Fruit fly (Drosophila melanogaster) whole organism, embryonic: ENCODE results near the gene CG33235.

Source experiments
- Bgb ChIP-seq: fragments of 200-800 bp; sonication (Bioruptor generic); IDR thresholded peaks from 2 replicates; pipeline ENCODE4 v1.3.6; 2022; ENCODE audit warnings: missing biosample characterization, missing genetic modification characterization; ENCODE audit not compliant: partially characterized antibody
- C15 ChIP-seq: fragments of 200-800 bp; sonication (Bioruptor generic); IDR thresholded peaks from 3 replicates; pipeline ENCODE4 v1.3.6; 2022; ENCODE audit warnings: missing biosample characterization, missing genetic modification characterization
- CG10366 ChIP-seq: fragments of 200-800 bp; sonication (Bioruptor generic); IDR thresholded peaks from 2 replicates; pipeline ENCODE4 v1.3.6; 2022; ENCODE audit warnings: missing biosample characterization, missing genetic modification characterization
- CG12104 ChIP-seq: fragments of 200-800 bp; sonication (Bioruptor generic); optimal IDR thresholded peaks from 3 replicates; lab custom pipeline; 2016; ENCODE audit warnings: missing biosample characterization, missing genetic modification characterization
- CG13894 ChIP-seq: fragments of 200-800 bp; sonication (Bioruptor generic); optimal IDR thresholded peaks from 3 replicates; lab custom pipeline; 2018; ENCODE audit warnings: missing biosample characterization, mild to moderate bottlenecking, missing genetic modification characterization, moderate library complexity
- CG14965 ChIP-seq: fragments of 200-800 bp; sonication (Bioruptor generic); optimal IDR thresholded peaks from 2 replicates; lab custom pipeline; 2016; ENCODE audit warnings: missing biosample characterization, missing genetic modification characterization, borderline replicate concordance
- CG15269 ChIP-seq: fragments of 200-800 bp; sonication (Bioruptor generic); optimal IDR thresholded peaks from 2 replicates; lab custom pipeline; 2018; ENCODE audit warnings: missing biosample characterization, mild to moderate bottlenecking, missing genetic modification characterization, moderate library complexity
- CG17802 ChIP-seq: fragments of 200-800 bp; sonication (Bioruptor generic); optimal IDR thresholded peaks from 2 replicates; lab custom pipeline; 2018; ENCODE audit warnings: missing biosample characterization, mild to moderate bottlenecking, missing genetic modification characterization, moderate library complexity
- CG1832 ChIP-seq: fragments of 200-800 bp; sonication (Bioruptor generic); optimal IDR thresholded peaks from 2 replicates; lab custom pipeline; 2017; ENCODE audit warnings: missing biosample characterization, mild to moderate bottlenecking, missing genetic modification characterization, inconsistent platforms
- CG2875 ChIP-seq: fragments of 200-800 bp; sonication (Bioruptor generic); optimal IDR thresholded peaks from 2 replicates; lab custom pipeline; 2017; ENCODE audit warnings: missing biosample characterization, mild to moderate bottlenecking, missing genetic modification characterization, missing genetic modification reagents
- CG30403 ChIP-seq: fragments of 200-800 bp; sonication (Bioruptor generic); optimal IDR thresholded peaks from 3 replicates; lab custom pipeline; 2016; ENCODE audit warnings: missing biosample characterization, missing genetic modification characterization
- CG31224 ChIP-seq: fragments of 200-800 bp; sonication (Bioruptor generic); IDR thresholded peaks from 2 replicates; pipeline ENCODE4 v1.3.6; 2022; ENCODE audit warnings: missing biosample characterization, missing genetic modification characterization
- CG3163 ChIP-seq: fragments of 200-800 bp; sonication (Bioruptor generic); optimal IDR thresholded peaks from 3 replicates; lab custom pipeline; 2016; ENCODE audit warnings: missing biosample characterization, missing genetic modification characterization
- CG33557 ChIP-seq: fragments of 200-800 bp; sonication (Bioruptor generic); optimal IDR thresholded peaks from 2 replicates; lab custom pipeline; 2019; ENCODE audit warnings: missing biosample characterization, mild to moderate bottlenecking, missing genetic modification characterization, moderate library complexity
- CG4328 ChIP-seq: fragments of 200-800 bp; sonication (Bioruptor generic); optimal IDR thresholded peaks from 3 replicates; lab custom pipeline; 2017; ENCODE audit warnings: missing biosample characterization, missing genetic modification reagents, missing genetic modification characterization
- CG4424 ChIP-seq: fragments of 200-800 bp; sonication (Bioruptor generic); optimal IDR thresholded peaks from 3 replicates; lab custom pipeline; 2016; ENCODE audit warnings: missing biosample characterization, missing genetic modification characterization
- CG4854 ChIP-seq: fragments of 200-800 bp; sonication (Bioruptor generic); optimal IDR thresholded peaks from 2 replicates; lab custom pipeline; 2016; ENCODE audit warnings: missing biosample characterization, missing genetic modification characterization, inconsistent platforms
- CG5953 ChIP-seq: fragments of 200-800 bp; sonication (Bioruptor generic); IDR thresholded peaks from 2 replicates; pipeline ENCODE4 v1.3.6; 2022; ENCODE audit warnings: missing biosample characterization, missing genetic modification characterization
- CG6854 ChIP-seq: fragments of 200-800 bp; sonication (Bioruptor generic); optimal IDR thresholded peaks from 3 replicates; lab custom pipeline; 2017; ENCODE audit warnings: missing biosample characterization, mild to moderate bottlenecking, missing genetic modification characterization
- CG9797 ChIP-seq: fragments of 200-800 bp; sonication (Bioruptor generic); optimal IDR thresholded peaks from 3 replicates; lab custom pipeline; 2018; ENCODE audit warnings: missing biosample characterization, mild to moderate bottlenecking, missing genetic modification characterization
- CG9932 ChIP-seq: fragments of 200-800 bp; sonication (Bioruptor generic); IDR thresholded peaks from 2 replicates; pipeline ENCODE4 v1.3.6; 2022; ENCODE audit warnings: missing biosample characterization, missing genetic modification characterization
- Dip2 ChIP-seq: fragments of 200-800 bp; sonication (Bioruptor generic); IDR thresholded peaks from 2 replicates; pipeline ENCODE4 v1.3.6; 2022; ENCODE audit warnings: missing biosample characterization, missing genetic modification characterization
- Dip3 ChIP-seq: fragments of 200-800 bp; sonication (Bioruptor generic); optimal IDR thresholded peaks from 3 replicates; lab custom pipeline; 2016; ENCODE audit warnings: missing biosample characterization, missing genetic modification characterization
- Doc2 ChIP-seq: fragments of 200-800 bp; sonication (Bioruptor generic); IDR thresholded peaks from 2 replicates; pipeline ENCODE4 v1.3.6; 2022; ENCODE audit warnings: missing biosample characterization, missing genetic modification characterization
- H15 ChIP-seq: fragments of 200-800 bp; sonication (Bioruptor generic); IDR thresholded peaks from 3 replicates; pipeline ENCODE4 v1.3.6; 2022; ENCODE audit warnings: missing biosample characterization, missing genetic modification characterization
- HLHmδ ChIP-seq: fragments of 200-800 bp; sonication (Bioruptor generic); optimal IDR thresholded peaks from 2 replicates; lab custom pipeline; 2018; ENCODE audit warnings: missing biosample characterization, mild to moderate bottlenecking, missing genetic modification characterization, moderate library complexity
- Hr3 ChIP-seq: fragments of 200-800 bp; sonication (Bioruptor generic); optimal IDR thresholded peaks from 3 replicates; lab custom pipeline; 2016; ENCODE audit warnings: missing biosample characterization, missing genetic modification characterization
- Hr39 ChIP-seq: fragments of >200 bp; optimal IDR thresholded peaks from 2 replicates; lab custom pipeline; 2017
- MTF-1 ChIP-seq: fragments of 200-800 bp; sonication (Bioruptor generic); optimal IDR thresholded peaks from 2 replicates; lab custom pipeline; 2018; ENCODE audit warnings: missing biosample characterization, mild to moderate bottlenecking, missing genetic modification characterization, borderline replicate concordance
- Nf-YA ChIP-seq: fragments of 200-800 bp; sonication (Bioruptor generic); IDR thresholded peaks from 2 replicates; pipeline ENCODE4 v1.3.6; 2022; ENCODE audit warnings: missing biosample characterization, missing genetic modification characterization
- Oli ChIP-seq: fragments of 200-800 bp; sonication (Bioruptor generic); optimal IDR thresholded peaks from 2 replicates; lab custom pipeline; 2018; ENCODE audit warnings: missing biosample characterization, mild to moderate bottlenecking, missing genetic modification characterization, moderate library complexity
- Ravus ChIP-seq: fragments of 200-800 bp; sonication (Bioruptor generic); IDR thresholded peaks from 2 replicates; pipeline ENCODE4 v1.3.6; 2022; ENCODE audit warnings: missing biosample characterization, missing genetic modification characterization
- Stat92E ChIP-seq, 3 experiments: fragments of >200 bp in 2 of 3; fragments of 200-800 bp in 1 of 3; sonication (Bioruptor generic) in 1 of 3; optimal IDR thresholded peaks; 2 replicates each; lab custom pipeline; 2017 to 2019; ENCODE audit warnings: missing biosample characterization in 3 of 3, missing genetic modification characterization in 3 of 3, mild to moderate bottlenecking in 1 of 3, moderate library complexity in 1 of 3
- Taf1 ChIP-seq: fragments of 200-800 bp; sonication (Bioruptor generic); IDR thresholded peaks from 2 replicates; pipeline ENCODE4 v1.3.6; 2022; ENCODE audit warnings: missing biosample characterization, missing genetic modification characterization
- Xrp1 ChIP-seq: fragments of 200-800 bp; sonication (Bioruptor generic); IDR thresholded peaks from 2 replicates; pipeline ENCODE4 v1.3.6; 2022; ENCODE audit warnings: missing biosample characterization, missing genetic modification characterization
- al ChIP-seq: fragments of 200-800 bp; sonication (Bioruptor generic); IDR thresholded peaks from 2 replicates; pipeline ENCODE4 v1.3.6; 2022; ENCODE audit warnings: missing biosample characterization, missing genetic modification characterization
- ash1 ChIP-seq: fragments of 200-800 bp; sonication (Bioruptor generic); optimal IDR thresholded peaks from 2 replicates; lab custom pipeline; 2018; ENCODE audit warnings: missing biosample characterization, mild to moderate bottlenecking, missing genetic modification characterization
- ato ChIP-seq: fragments of 200-800 bp; sonication (Bioruptor generic); IDR thresholded peaks from 2 replicates; pipeline ENCODE4 v1.3.6; 2022; ENCODE audit warnings: missing biosample characterization, missing genetic modification characterization; ENCODE audit not compliant: partially characterized antibody
- bowl ChIP-seq: fragments of 200-800 bp; sonication (Bioruptor generic); IDR thresholded peaks from 2 replicates; pipeline ENCODE4 v1.3.6; 2022; ENCODE audit warnings: missing biosample characterization, missing genetic modification characterization
- eve ChIP-seq, 2 experiments: fragments of >200 bp; optimal IDR thresholded peaks; 2 replicates each; lab custom pipeline; 2017; ENCODE audit warnings: missing biosample characterization in 2 of 2, missing genetic modification characterization in 2 of 2
- gce ChIP-seq: fragments of 200-800 bp; sonication (Bioruptor generic); IDR thresholded peaks from 3 replicates; pipeline ENCODE4 v1.3.6; 2022; ENCODE audit warnings: missing biosample characterization, missing genetic modification characterization
- ind ChIP-seq: fragments of 200-800 bp; sonication (Bioruptor generic); optimal IDR thresholded peaks from 3 replicates; lab custom pipeline; 2016; ENCODE audit warnings: missing biosample characterization, missing genetic modification characterization
- jigr1 ChIP-seq: fragments of 200-800 bp; sonication (Bioruptor generic); IDR thresholded peaks from 3 replicates; pipeline ENCODE4 v1.3.6; 2022; ENCODE audit warnings: missing biosample characterization, missing genetic modification characterization
- jumu ChIP-seq: fragments of 200-800 bp; sonication (Bioruptor generic); optimal IDR thresholded peaks from 3 replicates; lab custom pipeline; 2016; ENCODE audit warnings: missing biosample characterization, missing genetic modification characterization
- org-1 ChIP-seq: fragments of 200-800 bp; sonication (Bioruptor generic); optimal IDR thresholded peaks from 2 replicates; lab custom pipeline; 2017; ENCODE audit warnings: missing biosample characterization, missing genetic modification characterization
- rib ChIP-seq: fragments of 200-800 bp; sonication (Bioruptor generic); IDR thresholded peaks from 2 replicates; pipeline ENCODE4 v1.3.6; 2022; ENCODE audit warnings: missing biosample characterization, missing genetic modification characterization
- sc ChIP-seq, 3 experiments: fragments of >200 bp in 2 of 3; fragments of 200-800 bp in 1 of 3; sonication (Bioruptor generic) in 1 of 3; optimal IDR thresholded peaks; 2 replicates in 2 of 3; 3 replicates in 1 of 3; lab custom pipeline; 2017; ENCODE audit warnings: mild to moderate bottlenecking in 1 of 3, missing biosample characterization in 1 of 3, missing genetic modification characterization in 1 of 3, missing genetic modification reagents in 1 of 3
- shn ChIP-seq: fragments of 200-800 bp; sonication (Bioruptor generic); optimal IDR thresholded peaks from 3 replicates; lab custom pipeline; 2016; ENCODE audit warnings: missing biosample characterization, missing genetic modification characterization
- sim ChIP-seq: fragments of 200-800 bp; sonication (Bioruptor generic); IDR thresholded peaks from 2 replicates; pipeline ENCODE4 v1.3.6; 2022; ENCODE audit warnings: missing biosample characterization, missing genetic modification characterization
- wor ChIP-seq: fragments of 200-800 bp; sonication (Bioruptor generic); IDR thresholded peaks from 2 replicates; pipeline ENCODE4 v1.3.6; 2022; ENCODE audit warnings: missing biosample characterization, missing genetic modification characterization

CG33235 gene

DNA sequence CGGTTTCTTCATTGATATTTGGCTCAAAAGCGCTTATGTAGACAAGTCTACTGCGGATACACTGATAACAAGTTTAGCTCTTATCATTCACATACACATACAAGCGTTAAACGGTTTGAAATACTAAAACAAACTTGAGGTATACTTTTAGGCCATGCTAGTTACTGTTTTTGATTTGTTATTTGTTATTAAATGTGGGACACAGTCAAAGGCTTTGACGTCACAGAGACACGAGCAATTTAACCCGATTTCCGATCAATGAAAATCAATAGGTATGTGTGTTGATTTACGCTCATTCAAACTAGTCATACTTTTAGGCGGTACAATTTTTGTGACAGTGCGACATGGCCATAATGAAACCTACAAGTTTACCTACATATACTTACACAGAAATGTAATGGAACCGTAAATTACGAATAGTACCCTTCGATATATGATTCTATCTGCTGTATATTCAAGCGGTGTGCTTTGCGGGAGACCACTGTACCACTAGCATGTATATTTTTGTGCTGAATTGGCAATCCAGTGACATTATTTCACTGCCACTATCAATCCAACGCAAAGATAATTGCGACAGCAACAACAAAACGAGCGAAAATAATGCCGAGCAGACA lies 44.5 kb downstream of the CG33235 start (continued):
- TF ChIP-seq Oli (tag; lab: Kevin White, UChicago) = peak; percentile 61
- peak; percentile 53; the same call in 1 of the 3 replicates for TF ChIP-seq H15 (GFP tag; lab: Robert Waterston, UW)
- peak; percentile 56; the same call in 1 of the 3 replicates for TF ChIP-seq gce (GFP tag; lab: Robert Waterston, UW)
- no peak for TF ChIP-seq Bgb (GFP tag; lab: Robert Waterston, UW)
- peak; percentile 61 for TF ChIP-seq Xrp1 (GFP tag; lab: Robert Waterston, UW)
- TF ChIP-seq ato (GFP tag; lab: Robert Waterston, UW) = no peak
- TF ChIP-seq wor (GFP tag; lab: Robert Waterston, UW) = no peak
- no peak for TF ChIP-seq Hr39 (lab: Kevin White, UChicago)
- peak; percentile 30 for TF ChIP-seq MTF-1 (GFP tag; lab: Kevin White, UChicago)
- no peak for TF ChIP-seq CG2875 (GFP tag; lab: Kevin White, UChicago)
- TF ChIP-seq CG4424 = peak; percentile 59
- TF ChIP-seq rib (GFP tag; lab: Robert Waterston, UW) = peak; percentile 95
- TF ChIP-seq CG17802 = no peak
- TF ChIP-seq CG5953 (GFP tag; lab: Robert Waterston, UW) = peak; percentile 61; the same call in 1 of the 2 replicates
- peak; percentile 85 for TF ChIP-seq CG15269 (tag; lab: Kevin White, UChicago)
- TF ChIP-seq org-1 (GFP tag; lab: Kevin White, UChicago) = peak; percentile 71
- no peak for TF ChIP-seq CG14965 (GFP tag; lab: Kevin White, UChicago)
- peak; percentile 86 for TF ChIP-seq CG13894 (tag; lab: Kevin White, UChicago)
- peak; percentile 25 for TF ChIP-seq ash1 (GFP tag; lab: Kevin White, UChicago)
- peak; percentile 78 for TF ChIP-seq CG10366
- peak; percentile 76; the same call in 2 of the 3 replicates for TF ChIP-seq C15 (GFP tag; lab: Robert Waterston, UW)
- peak; percentile 41 for TF ChIP-seq CG3163 (GFP tag; lab: Kevin White, UChicago)
- peak; percentile 87 for TF ChIP-seq al (GFP tag; lab: Robert Waterston, UW)
- peak; percentile 63 for TF ChIP-seq shn (GFP tag; lab: Kevin White, UChicago)
- peak; percentile 79 for TF ChIP-seq CG30403 (GFP tag; lab: Kevin White, UChicago)
- peak; percentile 89 for TF ChIP-seq ind (GFP tag; lab: Kevin White, UChicago)
- no peak for TF ChIP-seq jumu
- no peak for TF ChIP-seq Dip2 (GFP tag; lab: Robert Waterston, UW)
- 0 out of 3 replicates have a peak, but pooled peaks have one; percentile 18 for TF ChIP-seq jigr1 (GFP tag; lab: Robert Waterston, UW)
- TF ChIP-seq eve (GFP tag; optimal IDR thresholded peaks at IDR 0.05; lab: Kevin White, UChicago) = no peak
- peak; percentile 95 for TF ChIP-seq CG9932 (GFP tag; lab: Robert Waterston, UW)
- no peak for TF ChIP-seq HLHmδ (GFP tag; lab: Kevin White, UChicago)
- TF ChIP-seq Doc2 (GFP tag; lab: Robert Waterston, UW) = 0 out of 2 replicates have a peak, but pooled peaks have one; percentile 14
- no peak for TF ChIP-seq CG33557 (GFP tag; lab: Kevin White, UChicago)
- peak; percentile 35 for TF ChIP-seq CG12104 (GFP tag; lab: Kevin White, UChicago)
- peak; percentile 85 for TF ChIP-seq CG31224 (GFP tag; lab: Robert Waterston, UW)
- TF ChIP-seq Stat92E (GFP tag; optimal IDR thresholded peaks at IDR 0.05; lab: Kevin White, UChicago) = no peak
- TF ChIP-seq CG4328 (GFP tag; lab: Kevin White, UChicago) = peak; percentile 2
- TF ChIP-seq bowl = no peak
- peak; percentile 91 for TF ChIP-seq Taf1 (GFP tag; lab: Robert Waterston, UW)
- no peak for TF ChIP-seq CG1832
- peak; percentile 95 for TF ChIP-seq Dip3 (GFP tag; lab: Kevin White, UChicago)
- peak; percentile 41 for TF ChIP-seq Hr3 (GFP tag; lab: Kevin White, UChicago)
- TF ChIP-seq Nf-YA (GFP tag; lab: Robert Waterston, UW) = peak; percentile 43; the same call in 1 of the 2 replicates
- no peak for TF ChIP-seq CG9797 (GFP tag; lab: Kevin White, UChicago)
- TF ChIP-seq sc (optimal IDR thresholded peaks at IDR 0.05; lab: Kevin White, UChicago) = no peak
- TF ChIP-seq sc (GFP tag; optimal IDR thresholded peaks at IDR 0.05; lab: Kevin White, UChicago) = no peak
- peak; percentile 74 for TF ChIP-seq CG6854
- TF ChIP-seq sim = no peak
- TF ChIP-seq CG4854 (GFP tag; lab: Kevin White, UChicago) = peak; percentile 54
- peak; percentile 34; the same call in 1 of the 2 replicates for TF ChIP-seq Ravus (GFP tag; lab: Robert Waterston, UW)
